Fruit fly (Drosophila melanogaster) whole organism, wandering third instar larva: ENCODE results near the gene VhaAC39-2.

ENCODE experiments used
- Abd-B ChIP-seq: fragments of >200 bp; optimal IDR thresholded peaks from 2 replicates; lab custom pipeline; 2017; ENCODE audit warnings: missing biosample characterization, missing genetic modification characterization
- CrebA ChIP-seq: fragments of 200-800 bp; sonication (Bioruptor generic); optimal IDR thresholded peaks from 2 replicates; lab custom pipeline; 2016; ENCODE audit warnings: missing biosample characterization, mild to moderate bottlenecking, missing genetic modification characterization, borderline replicate concordance
- Dif ChIP-seq: fragments of 200-275, 200-300 bp; sonication (Bioruptor generic); optimal IDR thresholded peaks from 2 replicates; lab custom pipeline; 2018; ENCODE audit warnings: missing biosample characterization, missing genetic modification characterization; ENCODE audit not compliant: partially characterized antibody
- GATAd ChIP-seq: sonication (Bioruptor generic); optimal IDR thresholded peaks from 2 replicates; lab custom pipeline; 2016; ENCODE audit warnings: missing biosample characterization, missing genetic modification characterization
- Hnf4 ChIP-seq: fragments of 200-800 bp; sonication (Bioruptor generic); optimal IDR thresholded peaks from 2 replicates; lab custom pipeline; 2016; ENCODE audit warnings: missing biosample characterization, mild to moderate bottlenecking, missing genetic modification characterization
- Hr83 ChIP-seq: fragments of 200-300 bp; sonication (Bioruptor generic); optimal IDR thresholded peaks from 2 replicates; lab custom pipeline; 2016; ENCODE audit warnings: missing biosample characterization, mild to moderate bottlenecking, missing genetic modification characterization, moderate library complexity; ENCODE audit not compliant: poor library complexity, severe bottlenecking
- OdsH ChIP-seq: fragments of 200-800 bp; sonication (Bioruptor generic); optimal IDR thresholded peaks from 2 replicates; lab custom pipeline; 2016; ENCODE audit warnings: missing biosample characterization, mild to moderate bottlenecking, missing genetic modification characterization
- br ChIP-seq: fragments of 200-800 bp; sonication (Bioruptor generic); optimal IDR thresholded peaks from 2 replicates; lab custom pipeline; 2016; ENCODE audit warnings: missing biosample characterization, missing genetic modification characterization
- dsf ChIP-seq: sonication (Bioruptor generic); optimal IDR thresholded peaks from 2 replicates; lab custom pipeline; 2016; ENCODE audit warnings: missing biosample characterization, missing genetic modification characterization, borderline replicate concordance
- ey ChIP-seq: fragments of 200-800 bp; sonication (Bioruptor generic); optimal IDR thresholded peaks from 2 replicates; lab custom pipeline; 2016; ENCODE audit warnings: missing biosample characterization, missing genetic modification characterization
- h ChIP-seq: fragments of 200-800 bp; sonication (Bioruptor generic); optimal IDR thresholded peaks from 3 replicates; lab custom pipeline; 2016; ENCODE audit warnings: missing biosample characterization, mild to moderate bottlenecking, missing genetic modification characterization
- pan ChIP-seq: fragments of >200 bp; optimal IDR thresholded peaks from 2 replicates; lab custom pipeline; 2017
- usp ChIP-seq: fragments of >200 bp; optimal IDR thresholded peaks from 2 replicates; lab custom pipeline; 2017; ENCODE audit warnings: missing biosample characterization, missing genetic modification characterization

DNA sequence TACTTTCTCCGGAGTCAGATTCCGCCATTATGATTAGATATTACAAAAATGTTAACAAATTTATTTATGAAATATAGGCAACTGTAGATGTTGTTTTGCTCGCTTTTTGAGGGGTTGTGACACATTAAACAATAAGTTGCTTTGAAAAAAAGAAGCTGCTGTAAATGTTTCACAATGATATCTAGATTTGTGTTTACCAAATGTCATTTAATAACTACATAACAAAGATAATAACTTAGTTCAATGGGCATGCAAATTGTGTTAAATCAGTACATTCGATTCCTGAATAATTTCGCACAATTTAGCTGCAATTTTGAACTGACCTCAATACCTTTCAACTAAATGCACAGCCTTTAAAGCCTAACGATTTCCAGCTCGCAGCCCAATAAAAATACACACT, 44.8 kb upstream of the VhaAC39-2 start, which contains the start of gene fzo:
- TF ChIP-seq usp (no peak), GATAd (no peak), CrebA (GFP tag; lab: Kevin White, UChicago) (no peak), pan (no peak), Dif (no peak), Abd-B (no peak), br (no peak), h (no peak), ey (GFP tag; lab: Kevin White, UChicago) (no peak), dsf (GFP tag; lab: Kevin White, UChicago) (no peak), Hnf4 (GFP tag; lab: Kevin White, UChicago) (no peak), Hr83 (GFP tag; lab: Kevin White, UChicago) (no peak), OdsH (GFP tag; lab: Kevin White, UChicago) (no peak)
